Worm (Caenorhabditis elegans) whole organism, L4/young adult: ENCODE results near the gene lam-2.

Source experiments
- W03F9.2 ChIP-seq: fragments of 150-350 bp; optimal IDR thresholded peaks from 2 replicates; lab custom pipeline; 2014; ENCODE audit warnings: missing biosample characterization, missing genetic modification characterization
- dao-5 ChIP-seq: sonication (generic microtip); optimal IDR thresholded peaks from 2 replicates; lab custom pipeline; 2016; ENCODE audit warnings: missing genotype, missing genetic modification characterization, moderate library complexity, missing compliant biosample characterization
- him-1 ChIP-seq: sonication (generic microtip); optimal IDR thresholded peaks from 2 replicates; lab custom pipeline; 2016; ENCODE audit warnings: missing genotype, missing genetic modification reagents, missing genetic modification characterization, missing compliant biosample characterization

- TF ChIP-seq him-1 (tag; lab: Kevin White, UChicago) (no peak), dao-5 (no peak), W03F9.2 (tag; lab: Kevin White, UChicago) (no peak)
These were observed 40.8 kb upstream of the lam-2 start, which contains the start of gene C55B6.7 for ce11 chrX:7191882-7192281.
